Fruit fly (Drosophila melanogaster) whole organism, embryonic: Measurements from ENCODE around the gene CG16953.

ENCODE experiments used
- Atf6 ChIP-seq: fragments of 200-800 bp; sonication (Bioruptor generic); IDR thresholded peaks from 2 replicates; pipeline ENCODE4 v1.3.6; 2022; ENCODE audit warnings: missing biosample characterization, missing genetic modification characterization
- Blimp-1 ChIP-seq: fragments of 200-800 bp; sonication (Bioruptor generic); optimal IDR thresholded peaks from 3 replicates; lab custom pipeline; 2018; ENCODE audit warnings: missing biosample characterization, missing genetic modification characterization, mild to moderate bottlenecking, moderate library complexity, missing genetic modification reagents
- CG10147 ChIP-seq: fragments of 200-800 bp; sonication (Bioruptor generic); optimal IDR thresholded peaks from 2 replicates; lab custom pipeline; 2019; ENCODE audit warnings: missing biosample characterization, mild to moderate bottlenecking, missing genetic modification characterization, moderate library complexity
- CG10267 ChIP-seq: fragments of 200-800 bp; sonication (Bioruptor generic); optimal IDR thresholded peaks from 2 replicates; lab custom pipeline; 2018; ENCODE audit warnings: missing biosample characterization, mild to moderate bottlenecking, missing genetic modification characterization, moderate library complexity
- CG10321 ChIP-seq: fragments of 200-800 bp; sonication (Bioruptor generic); IDR thresholded peaks from 2 replicates; pipeline ENCODE4 v1.3.6; 2022; ENCODE audit warnings: missing biosample characterization, missing genetic modification characterization
- CG11085 ChIP-seq: fragments of 200-800 bp; sonication (Bioruptor generic); IDR thresholded peaks from 2 replicates; pipeline ENCODE4 v1.3.6; 2022; ENCODE audit warnings: missing biosample characterization, missing genetic modification characterization
- CG12071 ChIP-seq: fragments of 200-800 bp; sonication (Bioruptor generic); optimal IDR thresholded peaks from 3 replicates; lab custom pipeline; 2018; ENCODE audit warnings: missing biosample characterization, mild to moderate bottlenecking, missing genetic modification characterization
- CG15011 ChIP-seq: fragments of 200-800 bp; sonication (Bioruptor generic); optimal IDR thresholded peaks from 3 replicates; lab custom pipeline; 2018; ENCODE audit warnings: missing biosample characterization, mild to moderate bottlenecking, missing genetic modification characterization
- CG15269 ChIP-seq: fragments of 200-800 bp; sonication (Bioruptor generic); optimal IDR thresholded peaks from 2 replicates; lab custom pipeline; 2018; ENCODE audit warnings: missing biosample characterization, mild to moderate bottlenecking, missing genetic modification characterization, moderate library complexity
- CG1529 ChIP-seq: fragments of 200-800 bp; sonication (Bioruptor generic); optimal IDR thresholded peaks from 3 replicates; lab custom pipeline; 2018; ENCODE audit warnings: missing biosample characterization, missing genetic modification characterization
- CG17361 ChIP-seq: fragments of 200-800 bp; sonication (Bioruptor generic); IDR thresholded peaks from 3 replicates; pipeline ENCODE4 v1.3.6; 2022; ENCODE audit warnings: missing biosample characterization, missing genetic modification characterization
- CG2116 ChIP-seq: fragments of 200-800 bp; sonication (Bioruptor generic); optimal IDR thresholded peaks from 3 replicates; lab custom pipeline; 2018; ENCODE audit warnings: missing biosample characterization, mild to moderate bottlenecking, missing genetic modification characterization
- CG3163 ChIP-seq: fragments of 200-800 bp; sonication (Bioruptor generic); optimal IDR thresholded peaks from 3 replicates; lab custom pipeline; 2016; ENCODE audit warnings: missing biosample characterization, missing genetic modification characterization
- CG32772 ChIP-seq: fragments of 200-800 bp; sonication (Bioruptor generic); IDR thresholded peaks from 2 replicates; pipeline ENCODE4 v1.3.6; 2022; ENCODE audit warnings: missing biosample characterization, missing genetic modification characterization
- CG33557 ChIP-seq: fragments of 200-800 bp; sonication (Bioruptor generic); optimal IDR thresholded peaks from 2 replicates; lab custom pipeline; 2019; ENCODE audit warnings: missing biosample characterization, mild to moderate bottlenecking, missing genetic modification characterization, moderate library complexity
- CG3847 ChIP-seq: fragments of 200-800 bp; sonication (Bioruptor generic); IDR thresholded peaks from 2 replicates; pipeline ENCODE4 v1.3.6; 2022; ENCODE audit warnings: missing biosample characterization, missing genetic modification characterization
- CG4404 ChIP-seq: fragments of 200-800 bp; sonication (Bioruptor generic); IDR thresholded peaks from 2 replicates; pipeline ENCODE4 v1.3.6; 2022; ENCODE audit warnings: missing biosample characterization, missing genetic modification characterization
- CG6254 ChIP-seq: fragments of 200-800 bp; sonication (Bioruptor generic); optimal IDR thresholded peaks from 3 replicates; lab custom pipeline; 2017; ENCODE audit warnings: mild to moderate bottlenecking, missing biosample characterization, missing genetic modification reagents, missing genetic modification characterization
- CG7745 ChIP-seq: fragments of 200-800 bp; sonication (Bioruptor generic); optimal IDR thresholded peaks from 2 replicates; lab custom pipeline; 2018; ENCODE audit warnings: missing biosample characterization, mild to moderate bottlenecking, missing genetic modification characterization, moderate library complexity
- CG7963 ChIP-seq: fragments of 200-800 bp; sonication (Bioruptor generic); IDR thresholded peaks from 3 replicates; pipeline ENCODE4 v1.3.6; 2022; ENCODE audit warnings: missing biosample characterization, missing genetic modification characterization; ENCODE audit not compliant: partially characterized antibody
- CG8924 ChIP-seq: fragments of 200-800 bp; optimal IDR thresholded peaks from 3 replicates; lab custom pipeline; 2019; ENCODE audit warnings: missing biosample characterization, mild to moderate bottlenecking, missing genetic modification characterization, moderate library complexity
- Chrac-16 ChIP-seq: fragments of 200-800 bp; sonication (Bioruptor generic); optimal IDR thresholded peaks from 3 replicates; lab custom pipeline; 2016; ENCODE audit warnings: missing biosample characterization, missing genetic modification characterization
- D ChIP-seq, 2 experiments: fragments of 200-800 bp in 1 of 2; fragments of >200 bp in 1 of 2; sonication (Bioruptor generic) in 1 of 2; optimal IDR thresholded peaks; 2 replicates in 1 of 2; 3 replicates in 1 of 2; lab custom pipeline; 2017; ENCODE audit warnings: mild to moderate bottlenecking in 1 of 2, missing biosample characterization in 1 of 2, missing genetic modification characterization in 1 of 2, missing genetic modification reagents in 1 of 2
- D19A ChIP-seq: fragments of 200-800 bp; optimal IDR thresholded peaks from 3 replicates; lab custom pipeline; 2019; ENCODE audit warnings: missing biosample characterization, mild to moderate bottlenecking, missing genetic modification characterization, moderate library complexity
- Doc2 ChIP-seq: fragments of 200-800 bp; sonication (Bioruptor generic); IDR thresholded peaks from 2 replicates; pipeline ENCODE4 v1.3.6; 2022; ENCODE audit warnings: missing biosample characterization, missing genetic modification characterization
- Drgx ChIP-seq: fragments of 200-800 bp; sonication (Bioruptor generic); IDR thresholded peaks from 2 replicates; pipeline ENCODE4 v1.3.6; 2022; ENCODE audit warnings: missing biosample characterization, missing genetic modification characterization
- Fer2 ChIP-seq: fragments of 200-800 bp; sonication (Bioruptor generic); optimal IDR thresholded peaks from 2 replicates; lab custom pipeline; 2018; ENCODE audit warnings: missing biosample characterization, mild to moderate bottlenecking, missing genetic modification characterization, moderate library complexity
- HLH4C ChIP-seq: fragments of 200-800 bp; sonication (Bioruptor generic); IDR thresholded peaks from 3 replicates; pipeline ENCODE4 v1.3.6; 2022; ENCODE audit warnings: missing biosample characterization, missing genetic modification characterization; ENCODE audit not compliant: partially characterized antibody
- Side ChIP-seq: fragments of 200-800 bp; sonication (Bioruptor generic); optimal IDR thresholded peaks from 2 replicates; lab custom pipeline; 2016; ENCODE audit warnings: missing biosample characterization, missing genetic modification characterization
- Six4 ChIP-seq: fragments of 200-800 bp; sonication (Bioruptor generic); optimal IDR thresholded peaks from 2 replicates; lab custom pipeline; 2016; ENCODE audit warnings: missing biosample characterization, missing genetic modification characterization
- bigmax ChIP-seq: fragments of 200-800 bp; sonication (Bioruptor generic); optimal IDR thresholded peaks from 2 replicates; lab custom pipeline; 2018; ENCODE audit warnings: missing biosample characterization, mild to moderate bottlenecking, missing genetic modification characterization
- dimm ChIP-seq: fragments of 200-800 bp; sonication (Bioruptor generic); IDR thresholded peaks from 2 replicates; pipeline ENCODE4 v1.3.6; 2022; ENCODE audit warnings: missing biosample characterization, missing genetic modification characterization
- fd3F ChIP-seq: fragments of 200-800 bp; sonication (Bioruptor generic); optimal IDR thresholded peaks from 2 replicates; lab custom pipeline; 2018; ENCODE audit warnings: missing biosample characterization, mild to moderate bottlenecking, missing genetic modification characterization, moderate library complexity
- fu2 ChIP-seq: fragments of 200-800 bp; sonication (Bioruptor generic); optimal IDR thresholded peaks from 2 replicates; lab custom pipeline; 2016; ENCODE audit warnings: missing biosample characterization, missing genetic modification characterization
- gro ChIP-seq: fragments of 200-800 bp; sonication (Bioruptor generic); optimal IDR thresholded peaks from 2 replicates; lab custom pipeline; 2016; ENCODE audit warnings: missing biosample characterization, missing genetic modification characterization
- jing ChIP-seq: fragments of 200-800 bp; sonication (Bioruptor generic); optimal IDR thresholded peaks from 2 replicates; lab custom pipeline; 2018; ENCODE audit warnings: missing biosample characterization, mild to moderate bottlenecking, missing genetic modification characterization
- kni ChIP-seq: fragments of 200-800 bp; sonication (Bioruptor generic); optimal IDR thresholded peaks from 3 replicates; lab custom pipeline; 2017; ENCODE audit warnings: mild to moderate bottlenecking, missing biosample characterization, missing genetic modification reagents, missing genetic modification characterization
- lmd ChIP-seq: fragments of 200-800 bp; sonication (Bioruptor generic); IDR thresholded peaks from 2 replicates; pipeline ENCODE4 v1.3.6; 2022; ENCODE audit warnings: missing biosample characterization, missing genetic modification characterization
- lola ChIP-seq, 3 experiments: fragments of >200 bp in 2 of 3; fragments of 200-800 bp in 1 of 3; sonication (Bioruptor generic) in 1 of 3; optimal IDR thresholded peaks; 2 replicates each; lab custom pipeline; 2017 to 2019; ENCODE audit warnings: missing biosample characterization in 3 of 3, missing genetic modification characterization in 3 of 3, mild to moderate bottlenecking in 1 of 3, moderate library complexity in 1 of 3
- maf-S ChIP-seq: fragments of 200-800 bp; sonication (Bioruptor generic); optimal IDR thresholded peaks from 2 replicates; lab custom pipeline; 2016; ENCODE audit warnings: missing biosample characterization, missing genetic modification characterization
- nerfin-1 ChIP-seq: fragments of 200-800 bp; sonication (Bioruptor generic); optimal IDR thresholded peaks from 3 replicates; lab custom pipeline; 2019; ENCODE audit warnings: missing biosample characterization, mild to moderate bottlenecking, missing genetic modification characterization, moderate library complexity
- phol ChIP-seq: fragments of 200-800 bp; sonication (Bioruptor generic); optimal IDR thresholded peaks from 3 replicates; lab custom pipeline; 2018; ENCODE audit warnings: missing biosample characterization, mild to moderate bottlenecking, missing genetic modification characterization, moderate library complexity
- pros ChIP-seq: fragments of 200-800 bp; sonication (Bioruptor generic); optimal IDR thresholded peaks from 3 replicates; lab custom pipeline; 2019; ENCODE audit warnings: missing biosample characterization, mild to moderate bottlenecking, missing genetic modification characterization, moderate library complexity
- row ChIP-seq: fragments of 200-800 bp; sonication (Bioruptor generic); IDR thresholded peaks from 3 replicates; pipeline ENCODE4 v1.3.6; 2022; ENCODE audit warnings: missing biosample characterization, missing genetic modification characterization
- seq ChIP-seq: fragments of 200-800 bp; sonication (Bioruptor generic); IDR thresholded peaks from 2 replicates; pipeline ENCODE4 v1.3.6; 2022; ENCODE audit warnings: missing biosample characterization, missing genetic modification characterization
- sima ChIP-seq: fragments of 200-800 bp; sonication (Bioruptor generic); optimal IDR thresholded peaks from 2 replicates; lab custom pipeline; 2016; ENCODE audit warnings: missing biosample characterization, missing genetic modification characterization
- vnd ChIP-seq: fragments of 200-800 bp; sonication (Bioruptor generic); IDR thresholded peaks from 3 replicates; pipeline ENCODE4 v1.3.6; 2022; ENCODE audit warnings: missing biosample characterization, missing genetic modification characterization; ENCODE audit not compliant: partially characterized antibody
- wdn ChIP-seq: fragments of 200-800 bp; sonication (Bioruptor generic); IDR thresholded peaks from 2 replicates; pipeline ENCODE4 v1.3.6; 2022; ENCODE audit warnings: missing biosample characterization, missing genetic modification characterization

The CG16953 gene

DNA sequence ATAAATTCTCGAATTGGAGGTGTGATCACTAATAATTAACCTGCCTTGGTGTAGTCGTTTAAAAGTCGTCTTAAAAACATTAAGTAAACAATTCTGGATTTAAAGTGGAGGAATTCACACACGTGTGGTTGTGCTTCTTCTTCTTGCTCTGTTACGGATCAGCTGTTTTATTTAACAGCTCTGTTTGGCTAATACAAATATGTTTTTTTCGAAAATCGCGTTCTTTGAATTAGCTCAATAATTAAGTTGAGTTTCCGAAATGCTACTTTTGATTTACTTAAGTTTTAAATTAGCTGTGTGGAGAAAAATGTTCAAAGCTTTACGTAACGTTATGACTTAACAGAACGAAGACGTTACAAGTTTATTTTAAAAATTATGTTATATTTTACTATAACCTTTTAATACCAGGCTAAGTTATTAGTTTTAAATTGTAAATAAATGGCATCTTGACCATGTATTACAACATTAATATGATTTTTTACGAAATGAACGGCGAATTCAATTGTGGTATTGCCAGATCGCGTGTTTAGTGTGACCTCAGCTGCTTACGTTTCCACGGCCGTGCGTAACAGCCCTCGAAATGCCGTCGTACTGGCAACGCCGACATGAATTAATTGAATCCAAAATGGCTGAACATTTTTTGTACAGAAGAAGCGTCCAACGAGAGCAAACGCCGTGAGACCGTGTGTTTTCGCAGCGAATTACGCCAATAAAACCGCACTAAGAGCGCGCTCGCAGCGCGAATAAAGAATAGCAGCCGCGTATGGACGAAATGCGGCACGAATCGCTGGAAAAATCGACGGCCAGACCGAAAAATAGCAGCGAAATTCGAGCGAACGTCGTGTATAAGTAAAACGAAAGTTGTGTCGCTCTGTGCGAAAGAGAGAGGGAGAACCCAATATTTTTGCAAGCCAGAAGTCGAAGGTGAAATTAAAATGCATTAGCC is 7.2 kb upstream of the CG16953 start, which contains the start of the genes Pus1 and bon (continued):
- TF ChIP-seq Chrac-16 (GFP tag; lab: Kevin White, UChicago) (peak; percentile 16), Fer2 (tag; lab: Kevin White, UChicago) (no peak), seq (GFP tag; lab: Robert Waterston, UW) (no peak; the same call in 1 of the 2 replicates), bigmax (GFP tag; lab: Kevin White, UChicago) (no peak), CG10147 (no peak), pros (GFP tag; lab: Kevin White, UChicago) (no peak), CG33557 (no peak), kni (GFP tag; lab: Kevin White, UChicago) (peak; percentile 30), CG4404 (no peak), D19A (tag; lab: Kevin White, UChicago) (no peak), Six4 (GFP tag; lab: Kevin White, UChicago) (peak; percentile 1), CG3847 (peak; percentile 64), CG15269 (tag; lab: Kevin White, UChicago) (peak; percentile 5), CG10267 (tag; lab: Kevin White, UChicago) (peak; percentile 40), wdn (GFP tag; lab: Robert Waterston, UW) (no peak), dimm (no peak), CG32772 (GFP tag; lab: Robert Waterston, UW) (no peak), lola (GFP tag; optimal IDR thresholded peaks at IDR 0.05; lab: Kevin White, UChicago) (no peak), sima (GFP tag; lab: Kevin White, UChicago) (no peak), CG8924 (tag; lab: Kevin White, UChicago) (peak; percentile 36), lmd (GFP tag; lab: Robert Waterston, UW) (no peak), CG3163 (GFP tag; lab: Kevin White, UChicago) (no peak), CG15011 (GFP tag; lab: Kevin White, UChicago) (no peak), HLH4C (GFP tag; lab: Robert Waterston, UW) (no peak), row (GFP tag; lab: Robert Waterston, UW) (peak; percentile 38; the same call in 2 of the 3 replicates), gro (GFP tag; lab: Kevin White, UChicago) (no peak), CG7963 (GFP tag; lab: Robert Waterston, UW) (no peak), Doc2 (GFP tag; lab: Robert Waterston, UW) (no peak), CG11085 (GFP tag; lab: Robert Waterston, UW) (no peak), Side (peak; percentile 41), jing (GFP tag; lab: Kevin White, UChicago) (no peak), phol (tag; lab: Kevin White, UChicago) (peak; percentile 99), Atf6 (GFP tag; lab: Robert Waterston, UW) (0 out of 2 replicates have a peak, but pooled peaks have one; percentile 10), CG6254 (GFP tag; lab: Kevin White, UChicago) (no peak), CG2116 (GFP tag; lab: Kevin White, UChicago) (no peak), CG12071 (no peak), CG7745 (tag; lab: Kevin White, UChicago) (no peak), CG17361 (no peak), CG10321 (GFP tag; lab: Robert Waterston, UW) (no peak), vnd (GFP tag; lab: Robert Waterston, UW) (no peak), maf-S (GFP tag; lab: Kevin White, UChicago) (no peak), Drgx (GFP tag; lab: Robert Waterston, UW) (no peak), D (optimal IDR thresholded peaks at IDR 0.05; lab: Kevin White, UChicago) (no peak), D (GFP tag; optimal IDR thresholded peaks at IDR 0.05; lab: Kevin White, UChicago) (no peak), Blimp-1 (peak; percentile 51), nerfin-1 (peak; percentile 90), fd3F (GFP tag; lab: Kevin White, UChicago) (no peak), CG1529 (no peak), fu2 (GFP tag; lab: Kevin White, UChicago) (peak; percentile 25)
